Fruit fly (Drosophila melanogaster) whole organism, embryonic: Measurements from ENCODE around the gene CG31406.

Experiments
- Antp ChIP-seq: fragments of 200-800 bp; sonication (Bioruptor generic); optimal IDR thresholded peaks from 3 replicates; lab custom pipeline; 2016; ENCODE audit warnings: missing biosample characterization, missing genetic modification characterization
- Atf-2 ChIP-seq: fragments of 200-800 bp; sonication (Bioruptor generic); optimal IDR thresholded peaks from 2 replicates; lab custom pipeline; 2016; ENCODE audit warnings: missing biosample characterization, missing genetic modification characterization
- B-H2 ChIP-seq: fragments of 200-800 bp; sonication (Bioruptor generic); optimal IDR thresholded peaks from 2 replicates; lab custom pipeline; 2018; ENCODE audit warnings: missing biosample characterization, mild to moderate bottlenecking, missing genetic modification characterization
- CG11504 ChIP-seq: fragments of 200-800 bp; sonication (Bioruptor generic); optimal IDR thresholded peaks from 3 replicates; lab custom pipeline; 2019; ENCODE audit warnings: missing biosample characterization, mild to moderate bottlenecking, missing genetic modification characterization, moderate library complexity
- CG12299 ChIP-seq: fragments of 200-800 bp; sonication (Bioruptor generic); optimal IDR thresholded peaks from 2 replicates; lab custom pipeline; 2018; ENCODE audit warnings: missing biosample characterization, mild to moderate bottlenecking, missing genetic modification characterization
- CG12659 ChIP-seq: fragments of 200-800 bp; sonication (Bioruptor generic); optimal IDR thresholded peaks from 3 replicates; lab custom pipeline; 2017; ENCODE audit warnings: mild to moderate bottlenecking, missing biosample characterization, missing genetic modification reagents, missing genetic modification characterization
- CG15269 ChIP-seq: fragments of 200-800 bp; sonication (Bioruptor generic); optimal IDR thresholded peaks from 2 replicates; lab custom pipeline; 2018; ENCODE audit warnings: missing biosample characterization, mild to moderate bottlenecking, missing genetic modification characterization, moderate library complexity
- CG16813 ChIP-seq: fragments of 200-800 bp; sonication (Bioruptor generic); IDR thresholded peaks from 3 replicates; pipeline ENCODE4 v1.3.6; 2022; ENCODE audit warnings: missing biosample characterization, missing genetic modification characterization; ENCODE audit not compliant: partially characterized antibody
- CG18599 ChIP-seq: fragments of 200-800 bp; sonication (Bioruptor generic); optimal IDR thresholded peaks from 3 replicates; lab custom pipeline; 2017; ENCODE audit warnings: missing biosample characterization, missing genetic modification characterization, mild to moderate bottlenecking, moderate library complexity, missing genetic modification reagents
- CG3281 ChIP-seq: fragments of 200-800 bp; sonication (Bioruptor generic); optimal IDR thresholded peaks from 3 replicates; lab custom pipeline; 2017; ENCODE audit warnings: missing biosample characterization, mild to moderate bottlenecking, missing genetic modification characterization
- CG5180 ChIP-seq: fragments of 200-800 bp; sonication (Bioruptor generic); optimal IDR thresholded peaks from 3 replicates; lab custom pipeline; 2017; ENCODE audit warnings: missing biosample characterization, missing genetic modification characterization, mild to moderate bottlenecking, moderate library complexity, missing genetic modification reagents
- CG6175 ChIP-seq: fragments of 200-800 bp; sonication (Bioruptor generic); IDR thresholded peaks from 3 replicates; pipeline ENCODE4 v1.3.6; 2022; ENCODE audit warnings: missing biosample characterization, missing genetic modification characterization
- CG6813 ChIP-seq: fragments of 200-800 bp; sonication (Bioruptor generic); optimal IDR thresholded peaks from 2 replicates; lab custom pipeline; 2017; ENCODE audit warnings: missing biosample characterization, missing genetic modification characterization, mild to moderate bottlenecking, moderate library complexity, missing genetic modification reagents
- CG8290 ChIP-seq, 3 experiments: fragments of 200-800 bp; sonication (Bioruptor generic); optimal IDR thresholded peaks; 2 replicates each; lab custom pipeline; 2016 to 2019; ENCODE audit warnings: missing biosample characterization in 3 of 3, missing genetic modification characterization in 3 of 3, mild to moderate bottlenecking in 2 of 3, moderate library complexity in 1 of 3
- CG8924 ChIP-seq: fragments of 200-800 bp; optimal IDR thresholded peaks from 3 replicates; lab custom pipeline; 2019; ENCODE audit warnings: missing biosample characterization, mild to moderate bottlenecking, missing genetic modification characterization, moderate library complexity
- CrebB ChIP-seq: fragments of 200-800 bp; sonication (Bioruptor generic); optimal IDR thresholded peaks from 3 replicates; lab custom pipeline; 2018; ENCODE audit warnings: missing biosample characterization, mild to moderate bottlenecking, missing genetic modification characterization
- Doc3 ChIP-seq: fragments of 200-800 bp; sonication (Bioruptor generic); IDR thresholded peaks from 3 replicates; pipeline ENCODE4 v1.3.6; 2022; ENCODE audit warnings: missing biosample characterization, missing genetic modification characterization; ENCODE audit not compliant: partially characterized antibody
- HHEX ChIP-seq: fragments of 200-800 bp; sonication (Bioruptor generic); optimal IDR thresholded peaks from 3 replicates; lab custom pipeline; 2017; ENCODE audit warnings: missing biosample characterization, mild to moderate bottlenecking, missing genetic modification characterization, missing genetic modification reagents
- Lhr ChIP-seq: fragments of 200-800 bp; sonication (Bioruptor generic); optimal IDR thresholded peaks from 3 replicates; lab custom pipeline; 2017; ENCODE audit warnings: mild to moderate bottlenecking, missing biosample characterization, missing genetic modification reagents, missing genetic modification characterization
- Meics ChIP-seq: fragments of 200-800 bp; sonication (Bioruptor generic); optimal IDR thresholded peaks from 2 replicates; lab custom pipeline; 2017; ENCODE audit warnings: missing biosample characterization, mild to moderate bottlenecking, missing genetic modification characterization
- Oli ChIP-seq: fragments of 200-800 bp; sonication (Bioruptor generic); optimal IDR thresholded peaks from 2 replicates; lab custom pipeline; 2018; ENCODE audit warnings: missing biosample characterization, mild to moderate bottlenecking, missing genetic modification characterization, moderate library complexity
- Pdp1 ChIP-seq, 2 experiments: fragments of 200-800 bp; sonication (Bioruptor generic); optimal IDR thresholded peaks; 3 replicates each; lab custom pipeline; 2016; ENCODE audit warnings: missing biosample characterization in 2 of 2, missing genetic modification characterization in 2 of 2, mild to moderate bottlenecking in 1 of 2, moderate library complexity in 1 of 2
- Rx ChIP-seq: fragments of 200-800 bp; sonication (Bioruptor generic); IDR thresholded peaks from 2 replicates; pipeline ENCODE4 v1.3.6; 2022; ENCODE audit warnings: missing biosample characterization, missing genetic modification characterization
- Side ChIP-seq: fragments of 200-800 bp; sonication (Bioruptor generic); optimal IDR thresholded peaks from 2 replicates; lab custom pipeline; 2016; ENCODE audit warnings: missing biosample characterization, missing genetic modification characterization
- Sin3A ChIP-seq: fragments of >200 bp; optimal IDR thresholded peaks from 2 replicates; lab custom pipeline; 2018
- Tbp ChIP-seq: fragments of >200 bp; optimal IDR thresholded peaks from 2 replicates; lab custom pipeline; 2018; ENCODE audit warnings: missing biosample characterization, missing genetic modification characterization
- Xrp1 ChIP-seq: fragments of 200-800 bp; sonication (Bioruptor generic); IDR thresholded peaks from 2 replicates; pipeline ENCODE4 v1.3.6; 2022; ENCODE audit warnings: missing biosample characterization, missing genetic modification characterization
- cato ChIP-seq: fragments of 200-800 bp; sonication (Bioruptor generic); optimal IDR thresholded peaks from 2 replicates; lab custom pipeline; 2016; ENCODE audit warnings: missing biosample characterization, missing genetic modification characterization, borderline replicate concordance
- cg ChIP-seq: fragments of 200-800 bp; sonication (Bioruptor generic); optimal IDR thresholded peaks from 3 replicates; lab custom pipeline; 2019; ENCODE audit warnings: missing biosample characterization, mild to moderate bottlenecking, missing genetic modification characterization, moderate library complexity
- cwo ChIP-seq: fragments of 200-800 bp; sonication (Bioruptor generic); optimal IDR thresholded peaks from 3 replicates; lab custom pipeline; 2017; ENCODE audit warnings: missing biosample characterization, missing genetic modification characterization, mild to moderate bottlenecking, moderate library complexity, missing genetic modification reagents
- gem ChIP-seq: fragments of 200-800 bp; sonication (Bioruptor generic); optimal IDR thresholded peaks from 2 replicates; lab custom pipeline; 2019; ENCODE audit warnings: missing biosample characterization, mild to moderate bottlenecking, missing genetic modification characterization, moderate library complexity
- her ChIP-seq: fragments of 200-800 bp; sonication (Bioruptor generic); optimal IDR thresholded peaks from 2 replicates; lab custom pipeline; 2016; ENCODE audit warnings: missing biosample characterization, missing genetic modification characterization
- kni ChIP-seq: fragments of 200-800 bp; sonication (Bioruptor generic); optimal IDR thresholded peaks from 3 replicates; lab custom pipeline; 2017; ENCODE audit warnings: mild to moderate bottlenecking, missing biosample characterization, missing genetic modification reagents, missing genetic modification characterization
- lab ChIP-seq: fragments of 200-800 bp; sonication (Bioruptor generic); optimal IDR thresholded peaks from 3 replicates; lab custom pipeline; 2017; ENCODE audit warnings: missing biosample characterization, missing genetic modification characterization, mild to moderate bottlenecking, moderate library complexity, missing genetic modification reagents
- mld ChIP-seq: fragments of 200-800 bp; sonication (Bioruptor generic); IDR thresholded peaks from 3 replicates; pipeline ENCODE4 v1.3.6; 2022; ENCODE audit warnings: missing biosample characterization, missing genetic modification characterization; ENCODE audit not compliant: partially characterized antibody
- pho ChIP-seq: fragments of 200-800 bp; sonication (Bioruptor generic); optimal IDR thresholded peaks from 2 replicates; lab custom pipeline; 2016; ENCODE audit warnings: missing biosample characterization, missing genetic modification characterization
- pum ChIP-seq: fragments of 200-800 bp; sonication (Bioruptor generic); optimal IDR thresholded peaks from 2 replicates; lab custom pipeline; 2016; ENCODE audit warnings: missing biosample characterization, missing genetic modification characterization
- run ChIP-seq: fragments of 200-800 bp; sonication (Bioruptor generic); optimal IDR thresholded peaks from 3 replicates; lab custom pipeline; 2018; ENCODE audit warnings: missing biosample characterization, mild to moderate bottlenecking, missing genetic modification characterization
- sd ChIP-seq: fragments of 200-800 bp; sonication (Bioruptor generic); optimal IDR thresholded peaks from 3 replicates; lab custom pipeline; 2018; ENCODE audit warnings: missing biosample characterization, mild to moderate bottlenecking, missing genetic modification characterization, moderate library complexity
- sens ChIP-seq: fragments of 200-800 bp; sonication (Bioruptor generic); peaks from one replicate; lab custom pipeline; 2016; ENCODE audit warnings: missing biosample characterization, missing genetic modification characterization
- sisA ChIP-seq: fragments of 200-800 bp; sonication (Bioruptor generic); IDR thresholded peaks from 2 replicates; pipeline ENCODE4 v1.3.6; 2022; ENCODE audit warnings: missing biosample characterization, missing genetic modification characterization
- sug ChIP-seq: fragments of 200-800 bp; optimal IDR thresholded peaks from 2 replicates; lab custom pipeline; 2019; ENCODE audit warnings: missing biosample characterization, mild to moderate bottlenecking, missing genetic modification characterization, moderate library complexity
- vfl ChIP-seq: fragments of 200-800 bp; sonication (Bioruptor generic); optimal IDR thresholded peaks from 2 replicates; lab custom pipeline; 2016; ENCODE audit warnings: missing biosample characterization, missing genetic modification characterization

CG31406 gene

dm6 chr3R:10377849-10378248 lies 29.3 kb downstream of the CG31406 start, which contains the start of gene Rfx (continued):
- TF ChIP-seq B-H2 = peak; percentile 62
- peak; percentile 37 for TF ChIP-seq Side (GFP tag; lab: Kevin White, UChicago)
- peak; percentile 75 for TF ChIP-seq sens
- peak; percentile 57 for TF ChIP-seq CG12299 (tag; lab: Kevin White, UChicago)
- TF ChIP-seq, all 482 proteins: peak for 128

- TF ChIP-seq Tbp (GFP tag; lab: Kevin White, UChicago) = no peak
- TF ChIP-seq gem (tag; lab: Kevin White, UChicago) = peak; percentile 2
- TF ChIP-seq sens = peak; percentile 30
- TF ChIP-seq CG11504 (tag; lab: Kevin White, UChicago) = peak; percentile 5
Observed at dm6 chr3R:10378989-10379388, 30.4 kb downstream of the CG31406 start.

- no peak for TF ChIP-seq CG8290 (GFP tag; optimal IDR thresholded peaks at IDR 0.05; lab: Kevin White, UChicago)
- peak in 1 of 2 experiments; percentile 2 for TF ChIP-seq CG8290 (tag; optimal IDR thresholded peaks at IDR 0.05; lab: Kevin White, UChicago)
- peak; percentile 38 for TF ChIP-seq kni (GFP tag; lab: Kevin White, UChicago)
- peak in 1 of 2 experiments; percentile 64 for TF ChIP-seq Pdp1 (GFP tag; optimal IDR thresholded peaks at IDR 0.05; lab: Kevin White, UChicago)
- no peak for TF ChIP-seq CG16813
- no peak for TF ChIP-seq mld (GFP tag; lab: Robert Waterston, UW)
- peak; percentile 16 for TF ChIP-seq cg (GFP tag; lab: Kevin White, UChicago)
- TF ChIP-seq cwo (GFP tag; lab: Kevin White, UChicago) = peak; percentile 58
- peak; percentile 95 for TF ChIP-seq CG5180 (GFP tag; lab: Kevin White, UChicago)
Observed at dm6 chr3R:10379409-10379808, 30.8 kb downstream of the CG31406 start.

- TF ChIP-seq Doc3 (no peak), sd (peak; percentile 22), cwo (GFP tag; lab: Kevin White, UChicago) (peak; percentile 11), Oli (tag; lab: Kevin White, UChicago) (peak; percentile 3), CG12659 (GFP tag; lab: Kevin White, UChicago) (peak; percentile 4), her (GFP tag; lab: Kevin White, UChicago) (peak; percentile 2), lab (GFP tag; lab: Kevin White, UChicago) (peak; percentile 8), Side (GFP tag; lab: Kevin White, UChicago) (no peak), Rx (no peak), Antp (GFP tag; lab: Kevin White, UChicago) (no peak), CG8924 (tag; lab: Kevin White, UChicago) (no peak), Lhr (GFP tag; lab: Kevin White, UChicago) (no peak), run (tag; lab: Kevin White, UChicago) (no peak), Atf-2 (GFP tag; lab: Kevin White, UChicago) (no peak), gem (tag; lab: Kevin White, UChicago) (peak; percentile 21), Sin3A (lab: Kevin White, UChicago) (no peak), CG11504 (tag; lab: Kevin White, UChicago) (peak; percentile 1), CG15269 (tag; lab: Kevin White, UChicago) (peak; percentile 44), sens (peak; percentile 64), CG6813 (GFP tag; lab: Kevin White, UChicago) (no peak), HHEX (GFP tag; lab: Kevin White, UChicago) (peak; percentile 20), cato (GFP tag; lab: Kevin White, UChicago) (no peak), pho (GFP tag; lab: Kevin White, UChicago) (peak; percentile 9), sug (peak; percentile 42), pum (GFP tag; lab: Kevin White, UChicago) (no peak), CG18599 (GFP tag; lab: Kevin White, UChicago) (peak; percentile 55), Meics (no peak), vfl (GFP tag; lab: Kevin White, UChicago) (no peak), Xrp1 (GFP tag; lab: Robert Waterston, UW) (no peak), CG3281 (peak; percentile 32), sisA (no peak), CrebB (tag; lab: Kevin White, UChicago) (no peak), CG6175 (GFP tag; lab: Robert Waterston, UW) (no peak), CG8290 (GFP tag; optimal IDR thresholded peaks at IDR 0.05; lab: Kevin White, UChicago) (no peak), CG8290 (tag; optimal IDR thresholded peaks at IDR 0.05; lab: Kevin White, UChicago) (peak in 1 of 2 experiments; percentile 49)
Observed at dm6 chr3R:10380025-10380424, 31.5 kb downstream of the CG31406 start.
